Worm (Caenorhabditis elegans): ENCODE data around the gene T26C5.5.

T26C5.5 gene

ce11 chrII:9282065-9282464 lies 35.5 kb upstream of the T26C5.5 start:
- TF ChIP-seq unc-120 (tag; optimal IDR thresholded peaks at IDR 0.05; ENCODE audit: poor library complexity, severe bottlenecking) (no peak), sptf-1 (tag; optimal IDR thresholded peaks at IDR 0.05) (no peak), zip-8 (tag; optimal IDR thresholded peaks at IDR 0.05) (no peak), hlh-1 (tag; optimal IDR thresholded peaks at IDR 0.05) (no peak), nhr-237 (tag; optimal IDR thresholded peaks at IDR 0.05) (no peak), bed-3 (GFP tag; optimal IDR thresholded peaks at IDR 0.05) (no peak), lin-13 (tag; optimal IDR thresholded peaks at IDR 0.05) (no peak), nhr-76 (tag; optimal IDR thresholded peaks at IDR 0.05) (no peak), flh-1 (GFP tag; optimal IDR thresholded peaks at IDR 0.05) (no peak), ces-1 (GFP tag; optimal IDR thresholded peaks at IDR 0.05) (no peak), ceh-39 (tag; optimal IDR thresholded peaks at IDR 0.05) (no peak), ham-2 (GFP tag; optimal IDR thresholded peaks at IDR 0.05) (no peak), mep-1 (tag; optimal IDR thresholded peaks at IDR 0.05) (no peak), nhr-28 (tag; optimal IDR thresholded peaks at IDR 0.05) (no peak)

ce11 chrII:9281595-9281994 lies 35.0 kb upstream of the T26C5.5 start:
- peak; percentile 44 for TF ChIP-seq ces-1 (GFP tag; optimal IDR thresholded peaks at IDR 0.05)
- TF ChIP-seq zip-8 (tag; optimal IDR thresholded peaks at IDR 0.05), result no peak

ce11 chrII:9280846-9281245 lies 34.3 kb upstream of the T26C5.5 start:
- TF ChIP-seq unc-62 (GFP tag; optimal IDR thresholded peaks at IDR 0.05) (no peak), bed-3 (GFP tag; optimal IDR thresholded peaks at IDR 0.05) (no peak), hlh-1 (tag; optimal IDR thresholded peaks at IDR 0.05) (no peak), mls-2 (tag; optimal IDR thresholded peaks at IDR 0.05) (no peak), ham-2 (GFP tag; optimal IDR thresholded peaks at IDR 0.05) (no peak), lin-32 (GFP tag; optimal IDR thresholded peaks at IDR 0.05) (no peak), ces-1 (GFP tag; optimal IDR thresholded peaks at IDR 0.05) (no peak), ceh-83 (GFP tag; optimal IDR thresholded peaks at IDR 0.05) (no peak), ceh-39 (tag; optimal IDR thresholded peaks at IDR 0.05) (no peak), nhr-28 (tag; optimal IDR thresholded peaks at IDR 0.05) (no peak), elt-3 (tag; optimal IDR thresholded peaks at IDR 0.05) (no peak), drap-1 (GFP tag; optimal IDR thresholded peaks at IDR 0.05) (no peak), cnd-1 (tag; optimal IDR thresholded peaks at IDR 0.05) (no peak), zip-8 (tag; optimal IDR thresholded peaks at IDR 0.05) (no peak), blmp-1 (tag; optimal IDR thresholded peaks at IDR 0.05) (no peak)

ce11 chrII:9280048-9280772 lies 33.7 kb upstream of the T26C5.5 start, which contains the start of gene gldi-3:
gldi-3 (minus strand) TSS chrII:9280098.
- TF ChIP-seq ceh-83 (GFP tag; optimal IDR thresholded peaks at IDR 0.05), result no peak

ce11 chrII:9279016-9279415 lies 32.5 kb upstream of the T26C5.5 start:
- TF ChIP-seq bed-3 (GFP tag; optimal IDR thresholded peaks at IDR 0.05) (no peak), cnd-1 (tag; optimal IDR thresholded peaks at IDR 0.05) (no peak), hlh-1 (tag; optimal IDR thresholded peaks at IDR 0.05) (no peak), unc-62 (GFP tag; optimal IDR thresholded peaks at IDR 0.05) (no peak), mab-5 (tag; optimal IDR thresholded peaks at IDR 0.05) (no peak), sptf-1 (tag; optimal IDR thresholded peaks at IDR 0.05) (no peak), unc-120 (tag; optimal IDR thresholded peaks at IDR 0.05; ENCODE audit: poor library complexity, severe bottlenecking) (no peak), sem-2 (GFP tag; optimal IDR thresholded peaks at IDR 0.05) (no peak), nhr-28 (tag; optimal IDR thresholded peaks at IDR 0.05) (no peak), lin-13 (tag; optimal IDR thresholded peaks at IDR 0.05) (no peak)

- TF ChIP-seq ham-2 (GFP tag; optimal IDR thresholded peaks at IDR 0.05) (no peak), lin-32 (GFP tag; optimal IDR thresholded peaks at IDR 0.05) (no peak), sem-2 (GFP tag; optimal IDR thresholded peaks at IDR 0.05) (no peak), unc-39 (tag; optimal IDR thresholded peaks at IDR 0.05) (no peak), ceh-39 (tag; optimal IDR thresholded peaks at IDR 0.05) (no peak), cnd-1 (tag; optimal IDR thresholded peaks at IDR 0.05) (no peak), mls-2 (tag; optimal IDR thresholded peaks at IDR 0.05) (no peak), zip-8 (tag; optimal IDR thresholded peaks at IDR 0.05) (no peak), hlh-1 (tag; optimal IDR thresholded peaks at IDR 0.05) (no peak), lin-13 (tag; optimal IDR thresholded peaks at IDR 0.05) (no peak), nhr-28 (tag; optimal IDR thresholded peaks at IDR 0.05) (no peak), tbx-8 (GFP tag; optimal IDR thresholded peaks at IDR 0.05) (no peak), snpc-4 (tag; optimal IDR thresholded peaks at IDR 0.05) (no peak), elt-1 (tag; optimal IDR thresholded peaks at IDR 0.05; ENCODE audit: borderline replicate concordance, insufficient read depth) (no peak)
These were observed 30.6 kb upstream of the T26C5.5 start for ce11 chrII:9277153-9277552.
